Worm (Caenorhabditis elegans) whole organism, L2 larva: ENCODE results near the gene Y57G11C.499.
"Not testable (repeated sequence)": the region's sequence is repeated elsewhere in the genome, so short reads cannot be mapped to it uniquely, and the experiment has no call there.

Experiments
- alr-1 ChIP-seq: fragments of 150-350 bp; optimal IDR thresholded peaks from 2 replicates; lab custom pipeline; 2014; ENCODE audit warnings: missing biosample characterization, missing genetic modification characterization
- aly-2 ChIP-seq: fragments of 150-350 bp; optimal IDR thresholded peaks from 2 replicates; lab custom pipeline; 2014; ENCODE audit warnings: missing biosample characterization, missing genetic modification characterization
- ama-1 ChIP-seq: fragments of 150-350 bp; optimal IDR thresholded peaks from 2 replicates; lab custom pipeline; 2018; ENCODE audit warnings: inconsistent platforms
- blmp-1 ChIP-seq: sonication (generic microtip); optimal IDR thresholded peaks from 2 replicates; lab custom pipeline; 2017; ENCODE audit warnings: missing genetic modification characterization, mild to moderate bottlenecking, missing compliant biosample characterization, antibody characterized with exemption, moderate library complexity; ENCODE audit not compliant: insufficient read depth
- ceh-16 ChIP-seq: fragments of 150-350 bp; optimal IDR thresholded peaks from 2 replicates; lab custom pipeline; 2014; ENCODE audit warnings: missing biosample characterization, missing genetic modification characterization
- ceh-82 ChIP-seq: fragments of 150-350 bp; optimal IDR thresholded peaks from 2 replicates; lab custom pipeline; 2014; ENCODE audit warnings: missing biosample characterization, missing genetic modification characterization
- crh-2 ChIP-seq: sonication (generic microtip); optimal IDR thresholded peaks from 2 replicates; lab custom pipeline; 2017; ENCODE audit warnings: missing biosample characterization, missing genetic modification characterization
- dmd-4 ChIP-seq: sonication (generic microtip); optimal IDR thresholded peaks from 2 replicates; lab custom pipeline; 2017; ENCODE audit warnings: missing biosample characterization, missing genetic modification characterization
- egl-27 ChIP-seq: sonication (generic microtip); optimal IDR thresholded peaks from 3 replicates; lab custom pipeline; 2017; ENCODE audit warnings: missing biosample characterization, missing genetic modification reagents, missing genetic modification characterization
- elt-1 ChIP-seq: fragments of 150-350 bp; optimal IDR thresholded peaks from 2 replicates; lab custom pipeline; 2014; ENCODE audit warnings: missing biosample characterization, missing genetic modification characterization
- elt-3 ChIP-seq: sonication (generic microtip); optimal IDR thresholded peaks from 2 replicates; lab custom pipeline; 2017; ENCODE audit warnings: missing biosample characterization, missing genetic modification characterization
- fos-1 ChIP-seq: fragments of 150-350 bp; optimal IDR thresholded peaks from 2 replicates; lab custom pipeline; 2014; ENCODE audit warnings: missing biosample characterization, missing genetic modification characterization
- gmeb-1 ChIP-seq: fragments of 150-350 bp; optimal IDR thresholded peaks from 2 replicates; lab custom pipeline; 2014; ENCODE audit warnings: missing biosample characterization, missing genetic modification characterization
- lin-11 ChIP-seq: fragments of 150-350 bp; sonication (generic microtip); optimal IDR thresholded peaks from 2 replicates; lab custom pipeline; 2014; ENCODE audit warnings: missing biosample characterization, missing genetic modification characterization, inconsistent platforms, mixed read lengths
- lin-13 ChIP-seq: fragments of 150-350 bp; optimal IDR thresholded peaks from 2 replicates; lab custom pipeline; 2014; ENCODE audit warnings: missing biosample characterization, missing genetic modification reagents, missing genetic modification characterization
- mab-5 ChIP-seq: fragments of 150-350 bp; optimal IDR thresholded peaks from 2 replicates; lab custom pipeline; 2014; ENCODE audit warnings: missing biosample characterization, missing genetic modification characterization
- mbf-1 ChIP-seq: sonication (generic microtip); optimal IDR thresholded peaks from 2 replicates; lab custom pipeline; 2017; ENCODE audit warnings: missing biosample characterization, missing genetic modification characterization
- mdl-1 ChIP-seq, 2 experiments: fragments of 150-350 bp in 1 of 2; sonication (generic microtip) in 1 of 2; optimal IDR thresholded peaks; 2 replicates each; lab custom pipeline; 2017; ENCODE audit warnings: missing biosample characterization in 2 of 2, missing genetic modification characterization in 2 of 2
- nhr-11 ChIP-seq: fragments of 150-350 bp; optimal IDR thresholded peaks from 2 replicates; lab custom pipeline; 2014; ENCODE audit warnings: missing biosample characterization, missing genetic modification characterization
- nhr-129 ChIP-seq: fragments of 150-350 bp; optimal IDR thresholded peaks from 2 replicates; lab custom pipeline; 2014; ENCODE audit warnings: missing biosample characterization, missing genetic modification characterization
- nhr-21 ChIP-seq: fragments of 150-350 bp; optimal IDR thresholded peaks from 2 replicates; lab custom pipeline; 2014; ENCODE audit warnings: missing biosample characterization, missing genetic modification characterization
- nhr-23 ChIP-seq: fragments of 150-350 bp; optimal IDR thresholded peaks from 2 replicates; lab custom pipeline; 2014; ENCODE audit warnings: missing biosample characterization, missing genetic modification reagents, missing genetic modification characterization
- nhr-237 ChIP-seq: fragments of 150-350 bp; optimal IDR thresholded peaks from 2 replicates; lab custom pipeline; 2014; ENCODE audit warnings: missing biosample characterization, missing genetic modification characterization
- nhr-77 ChIP-seq: fragments of 150-350 bp; optimal IDR thresholded peaks from 2 replicates; lab custom pipeline; 2014; ENCODE audit warnings: missing biosample characterization, missing genetic modification characterization
- peb-1 ChIP-seq: fragments of 150-350 bp; optimal IDR thresholded peaks from 2 replicates; lab custom pipeline; 2014; ENCODE audit warnings: missing biosample characterization, missing genetic modification characterization
- sem-4 ChIP-seq: fragments of 150-350 bp; optimal IDR thresholded peaks from 2 replicates; lab custom pipeline; 2014; ENCODE audit warnings: missing biosample characterization, missing genetic modification reagents, missing genetic modification characterization
- skn-1 ChIP-seq: sonication (generic microtip); optimal IDR thresholded peaks from 2 replicates; lab custom pipeline; 2017; ENCODE audit warnings: missing biosample characterization, missing genetic modification characterization
- sma-3 ChIP-seq: sonication (generic microtip); optimal IDR thresholded peaks from 2 replicates; lab custom pipeline; 2016; ENCODE audit warnings: missing genetic modification reagents, missing genetic modification characterization, missing compliant biosample characterization
- snpc-4 ChIP-seq: fragments of 150-350 bp; optimal IDR thresholded peaks from 2 replicates; lab custom pipeline; 2014; ENCODE audit warnings: missing biosample characterization, missing genetic modification characterization
- unc-39 ChIP-seq: fragments of 150-350 bp; optimal IDR thresholded peaks from 2 replicates; lab custom pipeline; 2014; ENCODE audit warnings: missing biosample characterization, missing genetic modification characterization
- ztf-11 ChIP-seq: sonication (generic microtip); optimal IDR thresholded peaks from 2 replicates; lab custom pipeline; 2017; ENCODE audit warnings: missing biosample characterization, missing genetic modification characterization
- ztf-4 ChIP-seq: fragments of 150-350 bp; optimal IDR thresholded peaks from 2 replicates; lab custom pipeline; 2014; ENCODE audit warnings: missing biosample characterization, missing genetic modification characterization

Y57G11C.499 gene

ce11 chrIV:14786374-14787136, 31.8 kb upstream of the Y57G11C.499 start, which contains the start of gene melo-1 (continued):
- TF ChIP-seq sem-4 (tag; lab: Kevin White, UChicago) (no peak), nhr-129 (tag; lab: Kevin White, UChicago) (peak; percentile 22)
- TF ChIP-seq, all 48 proteins: peak for 16

ce11 chrIV:14784481-14784880, 29.7 kb upstream of the Y57G11C.499 start, which contains the start of gene nlp-56:
Gene nlp-56, minus strand, starts transcription at chrIV:14784737.
- TF ChIP-seq elt-1, result no peak
- no peak for TF ChIP-seq crh-2 (tag; lab: Kevin White, UChicago)
- TF ChIP-seq nhr-237 (tag; lab: Kevin White, UChicago), result no peak
- no peak for TF ChIP-seq ztf-11 (tag; lab: Kevin White, UChicago)
- no peak for TF ChIP-seq nhr-77 (tag; lab: Kevin White, UChicago)
- no peak for TF ChIP-seq ceh-82
- no peak for TF ChIP-seq mab-5
- no peak for TF ChIP-seq nhr-23
- TF ChIP-seq dmd-4, result no peak
- TF ChIP-seq ceh-16 (tag; lab: Kevin White, UChicago), result no peak
- TF ChIP-seq fos-1 (tag; lab: Kevin White, UChicago), result no peak

ce11 chrIV:14782211-14782610, 27.5 kb upstream of the Y57G11C.499 start, which contains the start of gene Y57G11C.1130:
Gene Y57G11C.1130, plus strand, starts transcription at chrIV:14782511.
- TF ChIP-seq ztf-11 (tag; lab: Kevin White, UChicago) (no peak), nhr-21 (tag; lab: Kevin White, UChicago) (no peak), alr-1 (no peak), crh-2 (tag; lab: Kevin White, UChicago) (no peak), nhr-129 (tag; lab: Kevin White, UChicago) (no peak), mdl-1 (tag; optimal IDR thresholded peaks at IDR 0.05; lab: Kevin White, UChicago) (no peak), ceh-82 (no peak), ceh-16 (tag; lab: Kevin White, UChicago) (no peak), nhr-11 (tag; lab: Kevin White, UChicago) (no peak), aly-2 (tag; lab: Kevin White, UChicago) (no peak), mbf-1 (no peak), dmd-4 (no peak), blmp-1 (tag; lab: Kevin White, UChicago) (no peak), elt-3 (tag; lab: Kevin White, UChicago) (no peak)
- TF ChIP-seq, all 48 proteins: peak for 0

DNA sequence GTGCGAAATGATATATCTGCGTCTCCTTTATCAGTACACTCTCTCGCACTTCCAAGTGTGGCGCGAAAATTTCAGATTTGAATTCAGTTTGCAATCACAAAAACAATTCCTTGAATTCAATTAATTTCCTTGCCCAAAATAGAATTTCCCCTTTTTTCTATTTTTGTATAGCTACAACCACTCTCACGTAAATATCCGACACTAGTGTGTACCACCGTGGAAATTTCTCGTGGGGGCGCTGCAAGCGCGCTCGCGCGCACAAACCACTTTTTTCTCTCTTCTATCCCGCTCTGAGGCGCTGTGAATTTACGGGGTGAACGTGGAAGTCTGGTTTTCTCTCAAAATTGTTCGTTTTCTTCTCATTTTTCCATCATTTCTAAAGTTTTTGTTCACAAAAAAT, 26.8 kb upstream of the Y57G11C.499 start, which contains the start of gene Y57G11C.8:
Gene Y57G11C.8 (plus strand): TSS at position 301 of the 400 bp plus-strand sequence.
- TF ChIP-seq mbf-1 (no peak), ama-1 (lab: Kevin White, UChicago) (no peak), nhr-21 (tag; lab: Kevin White, UChicago) (no peak), peb-1 (tag; lab: Kevin White, UChicago) (no peak), elt-1 (no peak), mab-5 (no peak), gmeb-1 (tag; lab: Kevin White, UChicago) (no peak), alr-1 (no peak), ztf-4 (tag; lab: Kevin White, UChicago) (no peak), skn-1 (tag; lab: Kevin White, UChicago) (no peak), lin-13 (GFP tag; lab: Kevin White, UChicago) (no peak), nhr-129 (tag; lab: Kevin White, UChicago) (no peak), elt-3 (tag; lab: Kevin White, UChicago) (no peak), snpc-4 (tag; lab: Kevin White, UChicago) (no peak), sma-3 (GFP tag; lab: Kevin White, UChicago) (no peak), lin-11 (tag; lab: Kevin White, UChicago) (no peak), unc-39 (tag; lab: Kevin White, UChicago) (no peak)

DNA sequence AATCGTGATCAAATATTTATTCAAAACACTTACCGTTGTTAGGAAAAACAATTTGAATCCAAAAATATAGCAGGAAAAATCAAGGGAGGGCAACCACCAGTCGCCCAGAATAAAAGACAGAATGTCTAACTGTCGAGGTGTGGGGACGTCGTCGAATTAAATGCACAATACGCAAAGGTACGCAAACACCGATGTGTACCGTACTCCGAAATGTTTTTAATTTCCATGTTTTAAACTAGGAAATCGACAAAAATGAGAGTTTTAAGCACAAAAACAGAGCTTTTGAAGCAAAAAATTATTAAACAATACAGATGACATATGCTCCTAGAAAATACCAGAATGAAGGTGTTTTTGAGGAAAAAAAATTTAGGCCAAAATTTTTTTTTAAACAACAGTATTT, 19.7 kb upstream of the Y57G11C.499 start, which contains the start of gene Y57G11C.51:
Gene Y57G11C.51 (minus strand): TSS at position 101 of the 400 bp plus-strand sequence.
- TF ChIP-seq ceh-82; egl-27 (tag; lab: Kevin White, UChicago); lin-13 (GFP tag; lab: Kevin White, UChicago): not testable (repeated sequence)
